Worm (Caenorhabditis elegans) whole organism, L2 larva: Measurements from ENCODE around the gene H17B01.5.

ENCODE experiments used
- ama-1 ChIP-seq: fragments of 150-350 bp; optimal IDR thresholded peaks from 2 replicates; lab custom pipeline; 2018; ENCODE audit warnings: inconsistent platforms
- lin-11 ChIP-seq: fragments of 150-350 bp; sonication (generic microtip); optimal IDR thresholded peaks from 2 replicates; lab custom pipeline; 2014; ENCODE audit warnings: missing biosample characterization, missing genetic modification characterization, inconsistent platforms, mixed read lengths
- lin-13 ChIP-seq: fragments of 150-350 bp; optimal IDR thresholded peaks from 2 replicates; lab custom pipeline; 2014; ENCODE audit warnings: missing biosample characterization, missing genetic modification reagents, missing genetic modification characterization
- mab-5 ChIP-seq: fragments of 150-350 bp; optimal IDR thresholded peaks from 2 replicates; lab custom pipeline; 2014; ENCODE audit warnings: missing biosample characterization, missing genetic modification characterization
- nhr-11 ChIP-seq: fragments of 150-350 bp; optimal IDR thresholded peaks from 2 replicates; lab custom pipeline; 2014; ENCODE audit warnings: missing biosample characterization, missing genetic modification characterization
- snpc-4 ChIP-seq: fragments of 150-350 bp; optimal IDR thresholded peaks from 2 replicates; lab custom pipeline; 2014; ENCODE audit warnings: missing biosample characterization, missing genetic modification characterization

DNA sequence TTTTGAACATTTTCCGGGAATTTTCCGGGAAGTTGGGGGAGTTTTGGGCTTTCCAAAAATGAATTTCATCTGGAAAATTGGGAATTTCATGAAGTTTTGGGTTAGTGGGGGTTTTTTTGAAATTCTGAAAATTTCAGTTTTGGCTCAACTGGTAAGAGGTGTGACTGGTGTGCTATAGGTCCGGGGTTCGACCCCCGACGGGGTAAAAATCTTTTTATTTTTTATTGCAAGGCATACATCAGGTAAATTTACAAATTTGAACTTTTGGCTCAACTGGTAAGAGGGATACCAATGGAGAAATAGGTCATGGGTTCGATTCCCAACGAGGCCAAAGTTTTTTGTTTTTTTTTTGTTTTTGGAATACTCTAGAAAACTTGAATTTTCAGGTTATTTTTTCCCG, 8.3 kb upstream of the H17B01.5 start:
- TF ChIP-seq lin-13 (GFP tag; lab: Kevin White, UChicago) (no peak), mab-5 (tag; lab: Kevin White, UChicago) (no peak), ama-1 (lab: Kevin White, UChicago) (no peak), nhr-11 (tag; lab: Kevin White, UChicago) (no peak), snpc-4 (no peak), lin-11 (tag; lab: Kevin White, UChicago) (no peak)
